Worm (Caenorhabditis elegans) whole organism, L4 larva: ENCODE measurements around the gene ttr-31.
A peak's percentile ranks its signal among the peaks of the same experiment; 100 is the strongest.

Source experiments
- F10B5.3 ChIP-seq: sonication (generic microtip); optimal IDR thresholded peaks from 2 replicates; lab custom pipeline; 2016; ENCODE audit warnings: mild to moderate bottlenecking, missing genetic modification characterization, missing compliant biosample characterization
- F37D6.2 ChIP-seq: sonication (generic microtip); optimal IDR thresholded peaks from 2 replicates; lab custom pipeline; 2016; ENCODE audit warnings: mild to moderate bottlenecking, missing genetic modification characterization, missing compliant biosample characterization
- F49E8.2 ChIP-seq: sonication (generic microtip); optimal IDR thresholded peaks from 2 replicates; lab custom pipeline; 2016; ENCODE audit warnings: missing compliant biosample characterization, mild to moderate bottlenecking, missing genetic modification characterization, borderline replicate concordance
- T26A8.4 ChIP-seq: fragments of 200-800 bp; sonication (Bioruptor generic); IDR thresholded peaks from 2 replicates; pipeline ENCODE4 v1.3.6; 2022; ENCODE audit warnings: missing genetic modification characterization, missing compliant biosample characterization
- Y48G9A.11 ChIP-seq: fragments of 200-800 bp; sonication (Bioruptor generic); IDR thresholded peaks from 2 replicates; pipeline ENCODE4 v1.3.6; 2022; ENCODE audit warnings: missing genetic modification reagents, missing genetic modification characterization, missing compliant biosample characterization
- Y5F2A.4 ChIP-seq: fragments of 200-800 bp; sonication (Bioruptor generic); optimal IDR thresholded peaks from 2 replicates; lab custom pipeline; 2018; ENCODE audit warnings: mild to moderate bottlenecking, missing genetic modification characterization, missing compliant biosample characterization
- aha-1 ChIP-seq: fragments of 150-350 bp; peaks from one replicate; lab custom pipeline; 2014; ENCODE audit warnings: missing biosample characterization, missing genetic modification characterization
- arid-1 ChIP-seq: fragments of 200-800 bp; sonication (Bioruptor generic); conservative IDR thresholded peaks from 2 replicates; pipeline ENCODE4 v1.3.6; 2022; ENCODE audit warnings: missing genetic modification reagents, missing genetic modification characterization, missing compliant biosample characterization
- attf-4 ChIP-seq: sonication (generic microtip); optimal IDR thresholded peaks from 3 replicates; lab custom pipeline; 2017; ENCODE audit warnings: missing biosample characterization, missing genetic modification characterization
- ceh-62 ChIP-seq: sonication (generic microtip); optimal IDR thresholded peaks from 2 replicates; lab custom pipeline; 2017; ENCODE audit warnings: missing biosample characterization, missing genetic modification characterization
- ceh-82 ChIP-seq: sonication (generic microtip); optimal IDR thresholded peaks from 2 replicates; lab custom pipeline; 2017; ENCODE audit warnings: missing biosample characterization, missing genetic modification characterization
- ctbp-1 ChIP-seq: fragments of 200-800 bp; sonication (Bioruptor generic); IDR thresholded peaks from 2 replicates; pipeline ENCODE4 v1.3.6; 2022; ENCODE audit warnings: missing genetic modification reagents, missing genetic modification characterization, missing compliant biosample characterization
- daf-16 ChIP-seq, 3 experiments: sonication (generic microtip); optimal IDR thresholded peaks; 2 replicates each; lab custom pipeline; 2016 to 2017; ENCODE audit warnings: missing genetic modification characterization in 3 of 3, missing genetic modification reagents in 3 of 3, mild to moderate bottlenecking in 2 of 3, missing compliant biosample characterization in 2 of 3, missing biosample characterization in 1 of 3, moderate library complexity in 1 of 3
- daf-19 ChIP-seq: fragments of 200-800 bp; sonication (Bioruptor generic); conservative IDR thresholded peaks from 2 replicates; pipeline ENCODE4 v1.3.6; 2022; ENCODE audit warnings: missing genetic modification characterization, missing compliant biosample characterization
- daf-8 ChIP-seq: fragments of 200-800 bp; sonication (Bioruptor generic); IDR thresholded peaks from 2 replicates; pipeline ENCODE4 v1.3.6; 2022; ENCODE audit warnings: missing genetic modification characterization, missing compliant biosample characterization
- dmd-8 ChIP-seq: fragments of 200-800 bp; sonication (Bioruptor generic); IDR thresholded peaks from 2 replicates; pipeline ENCODE4 v1.3.6; 2022; ENCODE audit warnings: missing genetic modification characterization, missing compliant biosample characterization
- dmd-9 ChIP-seq: fragments of 200-800 bp; sonication (Bioruptor generic); IDR thresholded peaks from 2 replicates; pipeline ENCODE4 v1.3.6; 2022; ENCODE audit warnings: missing genetic modification reagents, missing genetic modification characterization, missing compliant biosample characterization
- dve-1 ChIP-seq: sonication (generic microtip); optimal IDR thresholded peaks from 2 replicates; lab custom pipeline; 2017; ENCODE audit warnings: antibody characterized with exemption, mild to moderate bottlenecking, missing genetic modification characterization, missing compliant biosample characterization; ENCODE audit not compliant: insufficient read depth
- egl-43 ChIP-seq: fragments of 200-800 bp; sonication (Bioruptor generic); IDR thresholded peaks from 2 replicates; pipeline ENCODE4 v1.3.6; 2022; ENCODE audit warnings: missing genetic modification reagents, missing genetic modification characterization, missing compliant biosample characterization
- gei-8 ChIP-seq: fragments of 200-800 bp; sonication (Bioruptor generic); optimal IDR thresholded peaks from 2 replicates; lab custom pipeline; 2018; ENCODE audit warnings: mild to moderate bottlenecking, missing genetic modification characterization, missing compliant biosample characterization
- hif-1 ChIP-seq, 2 experiments: sonication (generic microtip); optimal IDR thresholded peaks; 2 replicates each; lab custom pipeline; 2016 to 2017; ENCODE audit warnings: missing compliant biosample characterization in 2 of 2, missing genetic modification characterization in 2 of 2, missing genetic modification reagents in 2 of 2, missing genotype in 2 of 2, mild to moderate bottlenecking in 1 of 2
- hlh-11 ChIP-seq: fragments of 200-800 bp; sonication (Bioruptor generic); optimal IDR thresholded peaks from 2 replicates; lab custom pipeline; 2018; ENCODE audit warnings: mild to moderate bottlenecking, missing genetic modification characterization, missing compliant biosample characterization
- hmg-1.1 ChIP-seq: fragments of 200-800 bp; sonication (Bioruptor generic); IDR thresholded peaks from 2 replicates; pipeline ENCODE4 v1.3.6; 2022; ENCODE audit warnings: missing genetic modification reagents, missing genetic modification characterization, missing compliant biosample characterization
- jun-1 ChIP-seq: fragments of 150-350 bp; optimal IDR thresholded peaks from 2 replicates; lab custom pipeline; 2014; ENCODE audit warnings: missing biosample characterization, missing genetic modification reagents, missing genetic modification characterization
- lin-38 ChIP-seq: fragments of 200-800 bp; sonication (Bioruptor generic); IDR thresholded peaks from 2 replicates; pipeline ENCODE4 v1.3.6; 2022; ENCODE audit warnings: missing genetic modification reagents, missing genetic modification characterization, missing compliant biosample characterization
- lin-39 ChIP-seq: fragments of 150-350 bp; optimal IDR thresholded peaks from 2 replicates; lab custom pipeline; 2014; ENCODE audit warnings: missing biosample characterization, missing genetic modification reagents, missing genetic modification characterization
- mes-2 ChIP-seq: sonication (generic microtip); optimal IDR thresholded peaks from 2 replicates; lab custom pipeline; 2016; ENCODE audit warnings: missing genotype, mild to moderate bottlenecking, missing genetic modification characterization, missing compliant biosample characterization; ENCODE audit not compliant: poor library complexity, severe bottlenecking
- mxl-3 ChIP-seq: fragments of 200-800 bp; sonication (Bioruptor generic); optimal IDR thresholded peaks from 2 replicates; lab custom pipeline; 2018; ENCODE audit warnings: mild to moderate bottlenecking, missing genetic modification characterization, missing compliant biosample characterization
- nhr-10 ChIP-seq: fragments of 150-350 bp; optimal IDR thresholded peaks from 2 replicates; lab custom pipeline; 2014; ENCODE audit warnings: missing biosample characterization, missing genetic modification characterization
- nhr-11 ChIP-seq: fragments of 150-350 bp; optimal IDR thresholded peaks from 2 replicates; lab custom pipeline; 2014; ENCODE audit warnings: missing biosample characterization, missing genetic modification characterization
- nhr-42 ChIP-seq: fragments of 200-800 bp; sonication (Bioruptor generic); IDR thresholded peaks from 2 replicates; pipeline ENCODE4 v1.3.6; 2022; ENCODE audit warnings: missing genetic modification characterization, missing compliant biosample characterization
- nhr-6 ChIP-seq: fragments of 150-350 bp; optimal IDR thresholded peaks from 2 replicates; lab custom pipeline; 2014; ENCODE audit warnings: missing biosample characterization, missing genetic modification characterization
- nhr-77 ChIP-seq: fragments of 150-350 bp; optimal IDR thresholded peaks from 2 replicates; lab custom pipeline; 2014; ENCODE audit warnings: missing biosample characterization, missing genetic modification characterization
- rbr-2 ChIP-seq: sonication (generic microtip); optimal IDR thresholded peaks from 2 replicates; lab custom pipeline; 2016; ENCODE audit warnings: missing genotype, missing genetic modification characterization, missing compliant biosample characterization
- set-16 ChIP-seq: fragments of 200-800 bp; sonication (Bioruptor generic); IDR thresholded peaks from 2 replicates; pipeline ENCODE4 v1.3.6; 2022; ENCODE audit warnings: missing genetic modification reagents, missing genetic modification characterization, missing compliant biosample characterization
- snpc-1.2 ChIP-seq: fragments of 200-800 bp; sonication (Bioruptor generic); IDR thresholded peaks from 2 replicates; pipeline ENCODE4 v1.3.6; 2022; ENCODE audit warnings: missing genetic modification reagents, missing genetic modification characterization, missing compliant biosample characterization
- spr-1 ChIP-seq: sonication (generic microtip); optimal IDR thresholded peaks from 2 replicates; lab custom pipeline; 2016; ENCODE audit warnings: mild to moderate bottlenecking, missing genetic modification characterization, missing compliant biosample characterization
- spr-3 ChIP-seq: fragments of 200-800 bp; sonication (Bioruptor generic); optimal IDR thresholded peaks from 2 replicates; lab custom pipeline; 2018; ENCODE audit warnings: mild to moderate bottlenecking, missing genetic modification characterization, missing compliant biosample characterization
- tag-97 ChIP-seq: fragments of 200-800 bp; sonication (Bioruptor generic); IDR thresholded peaks from 2 replicates; pipeline ENCODE4 v1.3.6; 2022; ENCODE audit warnings: missing genetic modification characterization, missing compliant biosample characterization
- unc-130 ChIP-seq: sonication (generic microtip); optimal IDR thresholded peaks from 2 replicates; lab custom pipeline; 2016; ENCODE audit warnings: missing genetic modification reagents, missing genetic modification characterization, missing compliant biosample characterization
- unc-62 ChIP-seq, 3 experiments: fragments of 150-350 bp in 1 of 3; sonication (generic microtip); optimal IDR thresholded peaks in 2 of 3; peaks in 1 of 3; 1 replicate in 1 of 3; 2 replicates in 2 of 3; lab custom pipeline; 2014 to 2017; ENCODE audit warnings: missing biosample characterization in 3 of 3, missing genetic modification characterization in 3 of 3, missing genetic modification reagents in 3 of 3, missing genotype in 1 of 3
- zag-1 ChIP-seq: fragments of 150-350 bp; optimal IDR thresholded peaks from 2 replicates; lab custom pipeline; 2014; ENCODE audit warnings: missing biosample characterization, missing genetic modification characterization
- zfp-2 ChIP-seq: sonication (generic microtip); optimal IDR thresholded peaks from 2 replicates; lab custom pipeline; 2016; ENCODE audit warnings: mild to moderate bottlenecking, missing genetic modification characterization, missing compliant biosample characterization
- zfp-3 ChIP-seq: fragments of 200-800 bp; sonication (Bioruptor generic); conservative IDR thresholded peaks from 2 replicates; pipeline ENCODE4 v1.3.6; 2022; ENCODE audit warnings: missing genetic modification reagents, missing genetic modification characterization, missing compliant biosample characterization
- zip-11 ChIP-seq: fragments of 200-800 bp; sonication (Bioruptor generic); IDR thresholded peaks from 2 replicates; pipeline ENCODE4 v1.3.6; 2022; ENCODE audit warnings: missing genetic modification characterization, missing compliant biosample characterization
- zip-2 ChIP-seq: fragments of 150-350 bp; optimal IDR thresholded peaks from 2 replicates; lab custom pipeline; 2014; ENCODE audit warnings: missing biosample characterization, missing genetic modification characterization
- ztf-11 ChIP-seq: fragments of 150-350 bp; optimal IDR thresholded peaks from 2 replicates; lab custom pipeline; 2014; ENCODE audit warnings: missing biosample characterization, missing genetic modification characterization
- ztf-7 ChIP-seq: fragments of 150-350 bp; optimal IDR thresholded peaks from 2 replicates; lab custom pipeline; 2014; ENCODE audit warnings: missing biosample characterization, missing genetic modification characterization

ttr-31 gene

ce11 chrX:11031869-11032268 lies 23.0 kb upstream of the ttr-31 start:
- TF ChIP-seq mxl-3 (GFP tag; lab: Kevin White, UChicago) (no peak), unc-62 (GFP tag; optimal IDR thresholded peaks at IDR 0.05 in 1 of 2; lab: Kevin White, UChicago) (peak in 1 of 2 experiments; percentile 22), unc-62 (tag; optimal IDR thresholded peaks at IDR 0.05; lab: Kevin White, UChicago) (no peak), ctbp-1 (GFP tag; lab: Robert Waterston, UW) (0 out of 2 replicates have a peak, but pooled peaks have one; percentile 42), set-16 (GFP tag; lab: Robert Waterston, UW) (peak; percentile 49)
- TF ChIP-seq, all 104 proteins: peak for 3

- TF ChIP-seq F10B5.3 (tag; lab: Kevin White, UChicago) (peak; percentile 77), hlh-11 (tag; lab: Kevin White, UChicago) (peak; percentile 94), tag-97 (GFP tag; lab: Robert Waterston, UW) (0 out of 2 replicates have a peak, but pooled peaks have one; percentile 84), lin-39 (tag; lab: Kevin White, UChicago) (no peak), nhr-6 (tag; lab: Kevin White, UChicago) (peak; percentile 77), zip-11 (GFP tag; lab: Robert Waterston, UW) (no peak), F37D6.2 (peak; percentile 83), F49E8.2 (tag; lab: Kevin White, UChicago) (no peak), rbr-2 (peak; percentile 97), egl-43 (GFP tag; lab: Robert Waterston, UW) (peak; percentile 92), mes-2 (peak; percentile 85), nhr-11 (peak; percentile 91), aha-1 (peak; percentile 99), spr-1 (peak; percentile 76), zfp-2 (peak; percentile 38), unc-130 (GFP tag; lab: Kevin White, UChicago) (peak; percentile 40), dmd-8 (GFP tag; lab: Robert Waterston, UW) (no peak), dve-1 (tag; lab: Kevin White, UChicago) (peak; percentile 92), gei-8 (GFP tag; lab: Kevin White, UChicago) (peak; percentile 32), nhr-77 (tag; lab: Kevin White, UChicago) (no peak), lin-38 (peak; percentile 52), arid-1 (GFP tag; lab: Robert Waterston, UW) (peak; percentile 70; the same call in 1 of the 2 replicates), daf-16 (GFP tag; optimal IDR thresholded peaks at IDR 0.05; lab: Kevin White, UChicago) (peak; percentile 51 to 52), daf-16 (tag; optimal IDR thresholded peaks at IDR 0.05; lab: Kevin White, UChicago) (peak; percentile 83), ztf-7 (tag; lab: Kevin White, UChicago) (peak; percentile 28), T26A8.4 (GFP tag; lab: Robert Waterston, UW) (peak; percentile 67; the same call in 1 of the 2 replicates), nhr-42 (GFP tag; lab: Robert Waterston, UW) (no peak), daf-8 (GFP tag; lab: Robert Waterston, UW) (no peak), spr-3 (GFP tag; lab: Kevin White, UChicago) (peak; percentile 45), zag-1 (tag; lab: Kevin White, UChicago) (peak; percentile 71), zfp-3 (GFP tag; lab: Robert Waterston, UW) (no peak), Y5F2A.4 (GFP tag; lab: Kevin White, UChicago) (no peak), ztf-11 (tag; lab: Kevin White, UChicago) (peak; percentile 36), ceh-62 (no peak), attf-4 (tag; lab: Kevin White, UChicago) (peak; percentile 15), ceh-82 (tag; lab: Kevin White, UChicago) (no peak), hif-1 (tag; optimal IDR thresholded peaks at IDR 0.05; lab: Kevin White, UChicago) (peak; percentile 40 to 86), nhr-10 (tag; lab: Kevin White, UChicago) (peak; percentile 11), Y48G9A.11 (GFP tag; lab: Robert Waterston, UW) (no peak), dmd-9 (GFP tag; lab: Robert Waterston, UW) (peak; percentile 52; the same call in 1 of the 2 replicates), snpc-1.2 (GFP tag; lab: Robert Waterston, UW) (no peak), daf-19 (no peak), hmg-1.1 (peak; percentile 87), zip-2 (tag; lab: Kevin White, UChicago) (no peak), jun-1 (tag; lab: Kevin White, UChicago) (peak; percentile 51)
Measured at ce11 chrX:11031047-11031695, 22.3 kb upstream of the ttr-31 start.
